Fruit fly (Drosophila melanogaster) whole organism, embryonic: ENCODE results near the gene tsl.

Experiments
- Atf3 ChIP-seq: fragments of 200-800 bp; sonication (Bioruptor generic); optimal IDR thresholded peaks from 3 replicates; lab custom pipeline; 2016; ENCODE audit warnings: missing biosample characterization, missing genetic modification characterization
- Awh ChIP-seq: fragments of 200-800 bp; sonication (Bioruptor generic); IDR thresholded peaks from 2 replicates; pipeline ENCODE4, ENCODE4 v1.3.6; 2022; ENCODE audit warnings: missing biosample characterization, missing genetic modification characterization
- B-H1 ChIP-seq: fragments of 200-800 bp; sonication (Bioruptor generic); IDR thresholded peaks from 3 replicates; pipeline ENCODE4 v1.3.6; 2022; ENCODE audit warnings: missing biosample characterization, missing genetic modification characterization
- CG10321 ChIP-seq: fragments of 200-800 bp; sonication (Bioruptor generic); IDR thresholded peaks from 2 replicates; pipeline ENCODE4 v1.3.6; 2022; ENCODE audit warnings: missing biosample characterization, missing genetic modification characterization
- CG10979 ChIP-seq: fragments of 200-800 bp; sonication (Bioruptor generic); optimal IDR thresholded peaks from 2 replicates; lab custom pipeline; 2018; ENCODE audit warnings: missing biosample characterization, mild to moderate bottlenecking, missing genetic modification characterization, moderate library complexity
- CG11398 ChIP-seq: fragments of 200-800 bp; sonication (Bioruptor generic); optimal IDR thresholded peaks from 2 replicates; lab custom pipeline; 2016; ENCODE audit warnings: missing biosample characterization, missing genetic modification characterization
- CG14014 ChIP-seq: fragments of 200-800 bp; sonication (Bioruptor generic); IDR thresholded peaks from 2 replicates; pipeline ENCODE4 v1.3.6; 2022; ENCODE audit warnings: missing biosample characterization, missing genetic modification characterization
- CG14050 ChIP-seq: fragments of 200-800 bp; sonication (Bioruptor generic); IDR thresholded peaks from 3 replicates; pipeline ENCODE4 v1.3.6; 2022; ENCODE audit warnings: missing biosample characterization, missing genetic modification characterization
- CG15601 ChIP-seq: fragments of 200-800 bp; sonication (Bioruptor generic); optimal IDR thresholded peaks from 3 replicates; lab custom pipeline; 2019; ENCODE audit warnings: missing biosample characterization, mild to moderate bottlenecking, missing genetic modification characterization, moderate library complexity
- CG15696 ChIP-seq: fragments of 200-800 bp; sonication (Bioruptor generic); optimal IDR thresholded peaks from 2 replicates; lab custom pipeline; 2019; ENCODE audit warnings: missing biosample characterization, mild to moderate bottlenecking, missing genetic modification characterization, moderate library complexity
- CG1647 ChIP-seq: fragments of 200-800 bp; sonication (Bioruptor generic); optimal IDR thresholded peaks from 3 replicates; lab custom pipeline; 2016; ENCODE audit warnings: missing biosample characterization, missing genetic modification characterization
- CG18011 ChIP-seq: fragments of 200-800 bp; sonication (Bioruptor generic); optimal IDR thresholded peaks from 2 replicates; lab custom pipeline; 2017; ENCODE audit warnings: missing biosample characterization, missing genetic modification characterization, mild to moderate bottlenecking, moderate library complexity, missing genotype
- CG2120 ChIP-seq: fragments of 200-800 bp; sonication (Bioruptor generic); optimal IDR thresholded peaks from 3 replicates; lab custom pipeline; 2016; ENCODE audit warnings: missing biosample characterization, missing genetic modification characterization
- CG30431 ChIP-seq: fragments of 200-800 bp; sonication (Bioruptor generic); optimal IDR thresholded peaks from 2 replicates; lab custom pipeline; 2017; ENCODE audit warnings: missing biosample characterization, missing genetic modification characterization
- CG32767 ChIP-seq: fragments of 200-800 bp; sonication (Bioruptor generic); IDR thresholded peaks from 2 replicates; pipeline ENCODE4 v1.3.6; 2022; ENCODE audit warnings: missing biosample characterization, missing genetic modification characterization
- CG3847 ChIP-seq: fragments of 200-800 bp; sonication (Bioruptor generic); IDR thresholded peaks from 2 replicates; pipeline ENCODE4 v1.3.6; 2022; ENCODE audit warnings: missing biosample characterization, missing genetic modification characterization
- CG4328 ChIP-seq: fragments of 200-800 bp; sonication (Bioruptor generic); optimal IDR thresholded peaks from 3 replicates; lab custom pipeline; 2017; ENCODE audit warnings: missing biosample characterization, missing genetic modification reagents, missing genetic modification characterization
- CG43689 ChIP-seq: fragments of 200-800 bp; sonication (Bioruptor generic); IDR thresholded peaks from 2 replicates; pipeline ENCODE4 v1.3.6; 2022; ENCODE audit warnings: missing biosample characterization, missing genetic modification characterization
- CG6175 ChIP-seq: fragments of 200-800 bp; sonication (Bioruptor generic); IDR thresholded peaks from 3 replicates; pipeline ENCODE4 v1.3.6; 2022; ENCODE audit warnings: missing biosample characterization, missing genetic modification characterization
- CG6272 ChIP-seq: fragments of 200-800 bp; sonication (Bioruptor generic); IDR thresholded peaks from 2 replicates; pipeline ENCODE4 v1.3.6; 2022; ENCODE audit warnings: missing biosample characterization, missing genetic modification characterization
- CG8765 ChIP-seq: fragments of 200-800 bp; sonication (Bioruptor generic); IDR thresholded peaks from 2 replicates; pipeline ENCODE4 v1.3.6; 2022; ENCODE audit warnings: missing biosample characterization, missing genetic modification characterization
- CG9215 ChIP-seq: fragments of 200-800 bp; sonication (Bioruptor generic); IDR thresholded peaks from 2 replicates; pipeline ENCODE4 v1.3.6; 2022; ENCODE audit warnings: missing biosample characterization, missing genetic modification characterization
- CG9797 ChIP-seq: fragments of 200-800 bp; sonication (Bioruptor generic); optimal IDR thresholded peaks from 3 replicates; lab custom pipeline; 2018; ENCODE audit warnings: missing biosample characterization, mild to moderate bottlenecking, missing genetic modification characterization
- CG9932 ChIP-seq: fragments of 200-800 bp; sonication (Bioruptor generic); IDR thresholded peaks from 2 replicates; pipeline ENCODE4 v1.3.6; 2022; ENCODE audit warnings: missing biosample characterization, missing genetic modification characterization
- Doc3 ChIP-seq: fragments of 200-800 bp; sonication (Bioruptor generic); IDR thresholded peaks from 3 replicates; pipeline ENCODE4 v1.3.6; 2022; ENCODE audit warnings: missing biosample characterization, missing genetic modification characterization; ENCODE audit not compliant: partially characterized antibody
- Dref ChIP-seq: fragments of 200-800 bp; sonication (Bioruptor generic); IDR thresholded peaks from 2 replicates; pipeline ENCODE4 v1.3.6; 2022; ENCODE audit warnings: missing biosample characterization, missing genetic modification characterization
- Drgx ChIP-seq: fragments of 200-800 bp; sonication (Bioruptor generic); IDR thresholded peaks from 2 replicates; pipeline ENCODE4 v1.3.6; 2022; ENCODE audit warnings: missing biosample characterization, missing genetic modification characterization
- HLH3B ChIP-seq: fragments of 200-800 bp; sonication (Bioruptor generic); IDR thresholded peaks from 2 replicates; pipeline ENCODE4 v1.3.6; 2022; ENCODE audit warnings: missing biosample characterization, missing genetic modification characterization
- HmgD ChIP-seq: fragments of 200-800 bp; sonication (Bioruptor generic); optimal IDR thresholded peaks from 3 replicates; lab custom pipeline; 2016; ENCODE audit warnings: missing biosample characterization, missing genetic modification characterization
- Hr39 ChIP-seq: fragments of >200 bp; optimal IDR thresholded peaks from 2 replicates; lab custom pipeline; 2017
- Poxn ChIP-seq: fragments of 200-800 bp; sonication (Bioruptor generic); IDR thresholded peaks from 2 replicates; pipeline ENCODE4 v1.3.6; 2022; ENCODE audit warnings: missing biosample characterization, missing genetic modification characterization
- Rfx ChIP-seq: fragments of 200-800 bp; sonication (Bioruptor generic); IDR thresholded peaks from 2 replicates; pipeline ENCODE4 v1.3.6; 2022; ENCODE audit warnings: missing biosample characterization, missing genetic modification characterization
- Spps ChIP-seq: fragments of 200-800 bp; sonication (Bioruptor generic); optimal IDR thresholded peaks from 2 replicates; lab custom pipeline; 2018; ENCODE audit warnings: missing biosample characterization, mild to moderate bottlenecking, missing genetic modification characterization
- Stat92E ChIP-seq, 3 experiments: fragments of >200 bp in 2 of 3; fragments of 200-800 bp in 1 of 3; sonication (Bioruptor generic) in 1 of 3; optimal IDR thresholded peaks; 2 replicates each; lab custom pipeline; 2017 to 2019; ENCODE audit warnings: missing biosample characterization in 3 of 3, missing genetic modification characterization in 3 of 3, mild to moderate bottlenecking in 1 of 3, moderate library complexity in 1 of 3
- az2 ChIP-seq: fragments of 200-800 bp; sonication (Bioruptor generic); optimal IDR thresholded peaks from 3 replicates; lab custom pipeline; 2016; ENCODE audit warnings: missing biosample characterization, missing genetic modification characterization
- crp ChIP-seq, 2 experiments: fragments of 200-800 bp; sonication (Bioruptor generic); optimal IDR thresholded peaks; 2 replicates in 1 of 2; 3 replicates in 1 of 2; lab custom pipeline; 2017; ENCODE audit warnings: missing biosample characterization in 2 of 2, missing genetic modification characterization in 2 of 2, mild to moderate bottlenecking in 1 of 2, moderate library complexity in 1 of 2
- cwo ChIP-seq: fragments of 200-800 bp; sonication (Bioruptor generic); optimal IDR thresholded peaks from 3 replicates; lab custom pipeline; 2017; ENCODE audit warnings: missing biosample characterization, missing genetic modification characterization, mild to moderate bottlenecking, moderate library complexity, missing genetic modification reagents
- dpn ChIP-seq, 2 experiments: fragments of 200-800 bp; sonication (Bioruptor generic); optimal IDR thresholded peaks; 3 replicates each; lab custom pipeline; 2016; ENCODE audit warnings: missing biosample characterization in 2 of 2, missing genetic modification characterization in 2 of 2
- ewg ChIP-seq: fragments of 200-800 bp; sonication (Bioruptor generic); optimal IDR thresholded peaks from 3 replicates; lab custom pipeline; 2017; ENCODE audit warnings: mild to moderate bottlenecking, missing biosample characterization, missing genetic modification reagents, missing genetic modification characterization
- fru ChIP-seq: fragments of >200 bp; optimal IDR thresholded peaks from 2 replicates; lab custom pipeline; 2017
- grau ChIP-seq: fragments of 200-800 bp; optimal IDR thresholded peaks from 3 replicates; lab custom pipeline; 2019; ENCODE audit warnings: missing biosample characterization, mild to moderate bottlenecking, missing genetic modification characterization, moderate library complexity
- hbn ChIP-seq: fragments of 200-800 bp; sonication (Bioruptor generic); IDR thresholded peaks from 2 replicates; pipeline ENCODE4 v1.3.6; 2022; ENCODE audit warnings: missing biosample characterization, missing genetic modification characterization; ENCODE audit not compliant: partially characterized antibody
- ken ChIP-seq: fragments of 200-800 bp; sonication (Bioruptor generic); IDR thresholded peaks from 3 replicates; pipeline ENCODE4 v1.3.6; 2022; ENCODE audit warnings: missing biosample characterization, missing genetic modification characterization
- pb ChIP-seq: fragments of 200-800 bp; sonication (Bioruptor generic); optimal IDR thresholded peaks from 3 replicates; lab custom pipeline; 2016; ENCODE audit warnings: missing biosample characterization, missing genetic modification characterization
- pros ChIP-seq: fragments of 200-800 bp; sonication (Bioruptor generic); optimal IDR thresholded peaks from 3 replicates; lab custom pipeline; 2019; ENCODE audit warnings: missing biosample characterization, mild to moderate bottlenecking, missing genetic modification characterization, moderate library complexity
- salm ChIP-seq: fragments of 200-800 bp; sonication (Bioruptor generic); optimal IDR thresholded peaks from 2 replicates; lab custom pipeline; 2018; ENCODE audit warnings: missing biosample characterization, mild to moderate bottlenecking, missing genetic modification characterization
- shn ChIP-seq: fragments of 200-800 bp; sonication (Bioruptor generic); optimal IDR thresholded peaks from 3 replicates; lab custom pipeline; 2016; ENCODE audit warnings: missing biosample characterization, missing genetic modification characterization
- sisA ChIP-seq: fragments of 200-800 bp; sonication (Bioruptor generic); IDR thresholded peaks from 2 replicates; pipeline ENCODE4 v1.3.6; 2022; ENCODE audit warnings: missing biosample characterization, missing genetic modification characterization
- tio ChIP-seq: fragments of 200-800 bp; sonication (Bioruptor generic); optimal IDR thresholded peaks from 2 replicates; lab custom pipeline; 2017; ENCODE audit warnings: missing biosample characterization, missing genetic modification characterization, inconsistent platforms
- vvl ChIP-seq: fragments of 200-800 bp; sonication (Bioruptor generic); IDR thresholded peaks from 2 replicates; pipeline ENCODE4 v1.3.6; 2022; ENCODE audit warnings: missing biosample characterization, missing genetic modification characterization
- wek ChIP-seq: fragments of 200-800 bp; sonication (Bioruptor generic); optimal IDR thresholded peaks from 3 replicates; lab custom pipeline; 2018; ENCODE audit warnings: missing biosample characterization, mild to moderate bottlenecking, missing genetic modification characterization, moderate library complexity
- z ChIP-seq: fragments of 200-800 bp; sonication (Bioruptor generic); IDR thresholded peaks from 3 replicates; pipeline ENCODE4 v1.3.6; 2022; ENCODE audit warnings: missing biosample characterization, missing genetic modification characterization

Gene tsl

DNA sequence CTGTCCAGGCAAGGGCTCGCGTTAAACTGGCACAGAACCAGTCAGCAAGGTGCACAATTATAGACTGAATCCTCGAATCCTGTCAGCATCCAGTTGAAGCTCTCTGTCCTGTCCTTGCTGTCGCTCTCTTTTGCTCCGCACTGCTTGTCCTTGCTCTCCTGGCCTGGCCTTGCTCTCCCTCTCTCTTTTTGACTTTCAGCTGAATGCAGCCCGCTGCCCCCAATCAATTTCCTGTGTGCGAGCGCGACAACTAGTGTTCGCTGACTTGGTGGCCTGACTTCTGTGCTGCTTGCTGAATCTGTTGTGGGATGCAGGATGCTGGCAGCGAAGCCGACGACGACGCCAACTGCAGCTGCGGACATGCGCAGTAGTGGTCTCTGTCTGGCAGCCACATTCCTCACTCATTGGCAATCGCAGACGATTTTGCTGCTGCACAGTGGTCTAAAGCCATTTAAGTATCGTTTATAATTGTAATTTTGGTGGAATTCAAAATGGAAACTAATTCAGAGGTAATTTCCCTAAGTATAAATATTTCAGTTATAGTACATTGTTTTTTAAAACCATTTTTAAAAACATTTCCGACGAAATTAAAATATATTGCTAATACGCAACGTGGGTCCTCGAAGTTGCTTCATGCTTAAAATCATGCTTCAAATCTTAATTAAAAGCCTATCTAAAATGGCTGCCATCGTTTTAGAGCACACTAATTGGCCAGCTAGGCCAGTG, 26.4 kb upstream of the tsl start (continued):
- TF ChIP-seq CG9932 (GFP tag; lab: Robert Waterston, UW) (no peak), CG10979 (tag; lab: Kevin White, UChicago) (no peak), B-H1 (GFP tag; lab: Robert Waterston, UW) (no peak), sisA (no peak), cwo (peak; percentile 47), wek (GFP tag; lab: Kevin White, UChicago) (no peak), Spps (tag; lab: Kevin White, UChicago) (no peak), CG15601 (tag; lab: Kevin White, UChicago) (no peak), CG3847 (GFP tag; lab: Robert Waterston, UW) (no peak), CG4328 (no peak), grau (tag; lab: Kevin White, UChicago) (peak; percentile 42), CG11398 (GFP tag; lab: Kevin White, UChicago) (no peak), salm (tag; lab: Kevin White, UChicago) (no peak), CG43689 (GFP tag; lab: Robert Waterston, UW) (no peak), CG9215 (GFP tag; lab: Robert Waterston, UW) (no peak), Rfx (0 out of 2 replicates have a peak, but pooled peaks have one; percentile 16), az2 (no peak), CG2120 (peak; percentile 50), CG15696 (tag; lab: Kevin White, UChicago) (no peak), pros (GFP tag; lab: Kevin White, UChicago) (no peak), CG6272 (GFP tag; lab: Robert Waterston, UW) (no peak), CG18011 (GFP tag; lab: Kevin White, UChicago) (no peak), ken (no peak), HLH3B (GFP tag; lab: Robert Waterston, UW) (no peak), fru (lab: Kevin White, UChicago) (no peak), hbn (GFP tag; lab: Robert Waterston, UW) (no peak), dpn (GFP tag; optimal IDR thresholded peaks at IDR 0.05; lab: Kevin White, UChicago) (no peak), vvl (no peak), CG6175 (no peak), CG14014 (GFP tag; lab: Robert Waterston, UW) (no peak), Awh (no peak), z (GFP tag; lab: Robert Waterston, UW) (no peak), Atf3 (GFP tag; lab: Kevin White, UChicago) (no peak), ewg (peak; percentile 67), CG8765 (GFP tag; lab: Robert Waterston, UW) (no peak), Hr39 (lab: Kevin White, UChicago) (no peak), pb (GFP tag; lab: Kevin White, UChicago) (no peak), tio (GFP tag; lab: Kevin White, UChicago) (peak; percentile 11), CG32767 (GFP tag; lab: Robert Waterston, UW) (no peak), Doc3 (GFP tag; lab: Robert Waterston, UW) (no peak), CG30431 (GFP tag; lab: Kevin White, UChicago) (no peak), CG1647 (GFP tag; lab: Kevin White, UChicago) (no peak), Poxn (GFP tag; lab: Robert Waterston, UW) (no peak), shn (GFP tag; lab: Kevin White, UChicago) (no peak), CG9797 (GFP tag; lab: Kevin White, UChicago) (no peak), crp (GFP tag; optimal IDR thresholded peaks at IDR 0.05; lab: Kevin White, UChicago) (no peak), HmgD (GFP tag; lab: Kevin White, UChicago) (no peak), CG10321 (GFP tag; lab: Robert Waterston, UW) (peak; percentile 87), Drgx (GFP tag; lab: Robert Waterston, UW) (no peak), Dref (GFP tag; lab: Robert Waterston, UW) (no peak), Stat92E (GFP tag; optimal IDR thresholded peaks at IDR 0.05; lab: Kevin White, UChicago) (no peak), CG14050 (GFP tag; lab: Robert Waterston, UW) (no peak)
